Worm (Caenorhabditis elegans) whole organism, early embryonic: ENCODE results near the gene C28A5.1.

Source experiments
- B0310.2 ChIP-seq: sonication (generic microtip); optimal IDR thresholded peaks from 2 replicates; lab custom pipeline; 2016; ENCODE audit warnings: mild to moderate bottlenecking, missing genetic modification characterization, missing compliant biosample characterization
- F13C5.2 ChIP-seq: sonication (generic microtip); optimal IDR thresholded peaks from 2 replicates; lab custom pipeline; 2017; ENCODE audit warnings: mild to moderate bottlenecking, missing genetic modification characterization, inconsistent platforms, missing compliant biosample characterization
- aly-1 ChIP-seq: sonication (generic microtip); optimal IDR thresholded peaks from 2 replicates; lab custom pipeline; 2016; ENCODE audit warnings: missing genetic modification characterization, missing compliant biosample characterization
- ama-1 ChIP-seq: fragments of 150-350 bp; optimal IDR thresholded peaks from 2 replicates; lab custom pipeline; 2014
- ceh-13 ChIP-seq: fragments of 200-800 bp; sonication (Bioruptor generic); optimal IDR thresholded peaks from 2 replicates; lab custom pipeline; 2018; ENCODE audit warnings: mild to moderate bottlenecking, missing genetic modification characterization, missing compliant biosample characterization
- ceh-36 ChIP-seq: sonication (generic microtip); optimal IDR thresholded peaks from 2 replicates; lab custom pipeline; 2016; ENCODE audit warnings: missing genetic modification characterization, inconsistent platforms, missing compliant biosample characterization
- ets-7 ChIP-seq: sonication (generic microtip); optimal IDR thresholded peaks from 2 replicates; lab custom pipeline; 2016; ENCODE audit warnings: missing genotype, missing genetic modification characterization, missing compliant biosample characterization
- hmbx-1 ChIP-seq: sonication (generic microtip); optimal IDR thresholded peaks from 2 replicates; lab custom pipeline; 2016; ENCODE audit warnings: mild to moderate bottlenecking, missing genetic modification characterization, missing compliant biosample characterization
- hmg-4 ChIP-seq: fragments of 200-800 bp; sonication (Bioruptor generic); optimal IDR thresholded peaks from 2 replicates; lab custom pipeline; 2018; ENCODE audit warnings: mild to moderate bottlenecking, missing genetic modification characterization, missing compliant biosample characterization
- hnd-1 ChIP-seq: sonication (generic microtip); optimal IDR thresholded peaks from 2 replicates; lab custom pipeline; 2016; ENCODE audit warnings: missing genetic modification characterization, missing compliant biosample characterization
- pes-1 ChIP-seq: fragments of 200-800 bp; sonication (Bioruptor generic); IDR thresholded peaks from 2 replicates; pipeline ENCODE4 v1.3.6; 2022; ENCODE audit warnings: missing genetic modification reagents, missing genetic modification characterization, missing compliant biosample characterization
- sea-1 ChIP-seq: fragments of 200-800 bp; sonication (Bioruptor generic); conservative IDR thresholded peaks from 2 replicates; pipeline ENCODE4 v1.3.6; 2022; ENCODE audit warnings: missing genetic modification characterization, missing compliant biosample characterization
- tbx-11 ChIP-seq: fragments of 200-800 bp; sonication (Bioruptor generic); IDR thresholded peaks from 2 replicates; pipeline ENCODE4 v1.3.6; 2022; ENCODE audit warnings: missing genetic modification characterization, missing compliant biosample characterization
- tra-4 ChIP-seq: sonication (generic microtip); optimal IDR thresholded peaks from 2 replicates; lab custom pipeline; 2017; ENCODE audit warnings: missing genetic modification characterization, missing compliant biosample characterization

DNA sequence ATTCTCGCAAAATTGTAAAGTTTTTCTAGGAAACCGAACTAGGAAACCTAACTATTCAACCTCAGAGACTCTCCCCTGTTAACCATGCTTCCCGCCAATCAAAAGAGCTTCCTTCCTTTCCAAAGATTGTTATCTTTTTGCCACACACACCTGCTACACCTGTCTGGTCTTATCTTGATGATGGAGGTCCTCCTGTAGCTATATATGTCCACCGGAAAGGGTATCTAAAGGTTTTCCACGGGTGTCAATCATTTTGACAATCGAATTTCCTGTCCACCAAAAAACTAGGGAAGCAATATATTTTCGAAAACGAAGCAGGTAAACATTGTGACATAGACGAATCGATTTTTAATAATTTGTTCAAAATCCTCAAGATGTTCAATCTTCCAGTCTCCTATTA, 19.6 kb upstream of the C28A5.1 start:
- TF ChIP-seq ceh-36, result no peak
- TF ChIP-seq ama-1 (lab: Kevin White, UChicago), result no peak
- TF ChIP-seq tbx-11 (GFP tag; lab: Robert Waterston, UW), result no peak
- TF ChIP-seq ets-7 (tag; lab: Kevin White, UChicago), result peak; percentile 30
- no peak for TF ChIP-seq pes-1
- TF ChIP-seq hmg-4 (GFP tag; lab: Kevin White, UChicago), result no peak
- no peak for TF ChIP-seq F13C5.2
- no peak for TF ChIP-seq aly-1 (tag; lab: Kevin White, UChicago)
- no peak for TF ChIP-seq B0310.2 (tag; lab: Kevin White, UChicago)
- no peak for TF ChIP-seq sea-1
- TF ChIP-seq hmbx-1 (tag; lab: Kevin White, UChicago), result no peak
- TF ChIP-seq tra-4 (tag; lab: Kevin White, UChicago), result no peak
- TF ChIP-seq ceh-13 (GFP tag; lab: Kevin White, UChicago), result no peak
- no peak for TF ChIP-seq hnd-1 (tag; lab: Kevin White, UChicago)
